Worm (Caenorhabditis elegans) whole organism, L3 larva: Measurements from ENCODE around the gene F42H10.2.

Source experiments
- R02D3.7 ChIP-seq: fragments of 150-350 bp; optimal IDR thresholded peaks from 2 replicates; lab custom pipeline; 2014; ENCODE audit warnings: missing biosample characterization, missing genetic modification characterization
- nhr-28 ChIP-seq: fragments of 150-350 bp; optimal IDR thresholded peaks from 2 replicates; lab custom pipeline; 2014; ENCODE audit warnings: missing biosample characterization, missing genetic modification characterization

DNA sequence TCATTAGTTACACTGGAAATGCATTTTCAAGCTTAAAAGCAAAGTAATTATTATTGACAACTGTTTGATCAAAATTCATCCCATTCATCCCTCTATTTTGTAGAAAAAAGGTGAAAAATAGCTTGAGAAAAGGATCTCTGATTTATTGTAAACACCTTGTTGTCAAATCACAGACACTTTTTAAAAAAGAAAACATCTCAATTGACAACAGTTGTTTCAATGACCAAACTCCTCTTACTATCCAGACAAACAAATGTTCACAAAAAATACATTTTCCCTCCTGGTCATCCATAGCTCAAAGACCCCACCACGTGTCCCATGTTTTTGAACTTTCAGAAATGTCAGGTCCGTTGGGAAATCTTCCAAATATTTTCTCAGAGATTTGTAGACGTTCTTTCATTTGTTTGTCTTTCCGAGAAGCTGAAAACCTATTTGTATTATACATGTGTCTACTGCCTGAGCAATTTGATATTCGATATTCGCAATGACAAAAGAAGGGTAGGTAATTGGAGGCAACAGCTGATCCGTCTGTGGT lies 44.3 kb downstream of the F42H10.2 start, which contains the start of gene trp-1:
- TF ChIP-seq nhr-28 (no peak), R02D3.7 (no peak)
